Worm (Caenorhabditis elegans): ENCODE results near the gene H05C05.4.

ce11 chrIII:2907819-2908218 lies 38.2 kb downstream of the H05C05.4 start:
- no peak for TF ChIP-seq lin-11 (tag; optimal IDR thresholded peaks at IDR 0.05)
- TF ChIP-seq fos-1 (tag; optimal IDR thresholded peaks at IDR 0.05) = no peak
- no peak for TF ChIP-seq ztf-11 (tag; optimal IDR thresholded peaks at IDR 0.05)
- TF ChIP-seq ama-1 (optimal IDR thresholded peaks at IDR 0.05) = no peak
- TF ChIP-seq nhr-77 (tag; optimal IDR thresholded peaks at IDR 0.05) = no peak
- no peak for TF ChIP-seq elt-3 (tag; optimal IDR thresholded peaks at IDR 0.05)
- TF ChIP-seq snpc-4 (tag; optimal IDR thresholded peaks at IDR 0.05) = no peak
- no peak for TF ChIP-seq ceh-82 (tag; optimal IDR thresholded peaks at IDR 0.05)
- no peak for TF ChIP-seq ztf-4 (tag; optimal IDR thresholded peaks at IDR 0.05)
- no peak for TF ChIP-seq lin-39 (tag; optimal IDR thresholded peaks at IDR 0.05)
- no peak for TF ChIP-seq lin-13 (GFP tag; optimal IDR thresholded peaks at IDR 0.05)
- no peak for TF ChIP-seq nhr-12 (tag; optimal IDR thresholded peaks at IDR 0.05)
- TF ChIP-seq nhr-6 (tag; optimal IDR thresholded peaks at IDR 0.05) = no peak
- TF ChIP-seq unc-55 (GFP tag; optimal IDR thresholded peaks at IDR 0.05) = no peak

Data from whole organism, L2 larva.